Worm (Caenorhabditis elegans): ENCODE data around the gene F49F1.17.
"Not testable (repeated sequence)": the region's sequence is repeated elsewhere in the genome, so short reads cannot be mapped to it uniquely, and the experiment has no call there.

- not testable (repeated sequence) for TF ChIP-seq dao-5, him-1, W03F9.2 (tag; optimal IDR thresholded peaks at IDR 0.05)
Observed at ce11 chrIV:4142986-4143385, 7.3 kb upstream of the F49F1.17 start, which contains the start of gene F49F1.12.
